Worm (Caenorhabditis elegans) whole organism, L4 larva: Measurements from ENCODE around the gene C05C10.7.

ENCODE experiments used
- R02D3.7 ChIP-seq: fragments of 150-350 bp; sonication (generic microtip); optimal IDR thresholded peaks from 3 replicates; lab custom pipeline; 2014; ENCODE audit warnings: missing biosample characterization, missing genetic modification characterization
- Y105C5A.15 ChIP-seq: fragments of 200-800 bp; sonication (Bioruptor generic); IDR thresholded peaks from 2 replicates; pipeline ENCODE4 v1.3.6; 2022; ENCODE audit warnings: missing genetic modification characterization, missing compliant biosample characterization
- Y75B8A.6 ChIP-seq: fragments of 200-800 bp; sonication (Bioruptor generic); IDR thresholded peaks from 2 replicates; pipeline ENCODE4 v1.3.6; 2022; ENCODE audit warnings: missing genetic modification reagents, missing genetic modification characterization, missing compliant biosample characterization
- ZK337.2 ChIP-seq: fragments of 200-800 bp; sonication (Bioruptor generic); IDR thresholded peaks from 2 replicates; pipeline ENCODE4 v1.3.6; 2022; ENCODE audit warnings: missing genetic modification reagents, missing genetic modification characterization, missing compliant biosample characterization
- ZK546.5 ChIP-seq, 2 experiments: sonication (generic microtip); optimal IDR thresholded peaks; 2 replicates each; lab custom pipeline; 2017; ENCODE audit warnings: missing biosample characterization in 2 of 2, missing genetic modification characterization in 2 of 2
- aly-2 ChIP-seq: sonication (generic microtip); optimal IDR thresholded peaks from 2 replicates; lab custom pipeline; 2018; ENCODE audit warnings: missing biosample characterization, missing genetic modification characterization
- ama-1 ChIP-seq: fragments of 150-350 bp; optimal IDR thresholded peaks from 2 replicates; lab custom pipeline; 2014; ENCODE audit warnings: inconsistent platforms, mixed read lengths
- ceh-28 ChIP-seq: fragments of 150-350 bp; optimal IDR thresholded peaks from 2 replicates; lab custom pipeline; 2014; ENCODE audit warnings: missing biosample characterization, missing genetic modification reagents, missing genetic modification characterization
- daf-12 ChIP-seq: fragments of 150-350 bp; optimal IDR thresholded peaks from 2 replicates; lab custom pipeline; 2014; ENCODE audit warnings: missing biosample characterization, missing genetic modification reagents, missing genetic modification characterization
- daf-16 ChIP-seq, 3 experiments: sonication (generic microtip); optimal IDR thresholded peaks; 2 replicates each; lab custom pipeline; 2016 to 2017; ENCODE audit warnings: missing genetic modification characterization in 3 of 3, missing genetic modification reagents in 3 of 3, mild to moderate bottlenecking in 2 of 3, missing compliant biosample characterization in 2 of 3, missing biosample characterization in 1 of 3, moderate library complexity in 1 of 3
- dmd-6 ChIP-seq: fragments of 200-800 bp; sonication (Bioruptor generic); IDR thresholded peaks from 2 replicates; pipeline ENCODE4 v1.3.6; 2022; ENCODE audit warnings: missing genetic modification reagents, missing genetic modification characterization, missing compliant biosample characterization
- dve-1 ChIP-seq: sonication (generic microtip); optimal IDR thresholded peaks from 2 replicates; lab custom pipeline; 2017; ENCODE audit warnings: antibody characterized with exemption, mild to moderate bottlenecking, missing genetic modification characterization, missing compliant biosample characterization; ENCODE audit not compliant: insufficient read depth
- fos-1 ChIP-seq: fragments of 150-350 bp; optimal IDR thresholded peaks from 2 replicates; lab custom pipeline; 2014; ENCODE audit warnings: missing biosample characterization, missing genetic modification characterization
- hif-1 ChIP-seq, 2 experiments: sonication (generic microtip); optimal IDR thresholded peaks; 2 replicates each; lab custom pipeline; 2016 to 2017; ENCODE audit warnings: missing compliant biosample characterization in 2 of 2, missing genetic modification characterization in 2 of 2, missing genetic modification reagents in 2 of 2, missing genotype in 2 of 2, mild to moderate bottlenecking in 1 of 2
- hlh-30 ChIP-seq: sonication (generic microtip); optimal IDR thresholded peaks from 2 replicates; lab custom pipeline; 2017; ENCODE audit warnings: antibody characterized with exemption, mild to moderate bottlenecking, missing genetic modification characterization, missing compliant biosample characterization; ENCODE audit not compliant: insufficient read depth
- jun-1 ChIP-seq: fragments of 150-350 bp; optimal IDR thresholded peaks from 2 replicates; lab custom pipeline; 2014; ENCODE audit warnings: missing biosample characterization, missing genetic modification reagents, missing genetic modification characterization
- lin-13 ChIP-seq: fragments of 150-350 bp; optimal IDR thresholded peaks from 2 replicates; lab custom pipeline; 2014; ENCODE audit warnings: missing biosample characterization, missing genetic modification reagents, missing genetic modification characterization
- lin-29 ChIP-seq: fragments of 200-800 bp; sonication (Bioruptor generic); IDR thresholded peaks from 2 replicates; pipeline ENCODE4 v1.3.6; 2022; ENCODE audit warnings: missing genetic modification reagents, missing genetic modification characterization, missing compliant biosample characterization
- lir-3 ChIP-seq: sonication (generic microtip); optimal IDR thresholded peaks from 2 replicates; lab custom pipeline; 2016; ENCODE audit warnings: mild to moderate bottlenecking, missing genetic modification characterization, missing compliant biosample characterization
- madf-5 ChIP-seq, 2 experiments: fragments of 200-800 bp; sonication (Bioruptor generic); IDR thresholded peaks; 2 replicates each; pipeline ENCODE4 v1.3.6; 2022; ENCODE audit warnings: missing compliant biosample characterization in 2 of 2, missing genetic modification characterization in 2 of 2
- madf-9 ChIP-seq: fragments of 200-800 bp; sonication (Bioruptor generic); conservative IDR thresholded peaks from 2 replicates; pipeline ENCODE4 v1.3.6; 2022; ENCODE audit warnings: missing genetic modification reagents, missing genetic modification characterization, missing compliant biosample characterization
- mdt-29 ChIP-seq: fragments of 200-800 bp; sonication (Bioruptor generic); IDR thresholded peaks from 2 replicates; pipeline ENCODE4 v1.3.6; 2022; ENCODE audit warnings: missing genetic modification reagents, missing genetic modification characterization, missing compliant biosample characterization
- mes-2 ChIP-seq: sonication (generic microtip); optimal IDR thresholded peaks from 2 replicates; lab custom pipeline; 2016; ENCODE audit warnings: missing genotype, mild to moderate bottlenecking, missing genetic modification characterization, missing compliant biosample characterization; ENCODE audit not compliant: poor library complexity, severe bottlenecking
- mxl-2 ChIP-seq: fragments of 200-800 bp; sonication (Bioruptor generic); conservative IDR thresholded peaks from 2 replicates; pipeline ENCODE4 v1.3.6; 2022; ENCODE audit warnings: missing genetic modification reagents, missing genetic modification characterization, missing compliant biosample characterization
- nhr-102 ChIP-seq: sonication (generic microtip); optimal IDR thresholded peaks from 2 replicates; lab custom pipeline; 2016; ENCODE audit warnings: mild to moderate bottlenecking, missing genetic modification characterization, moderate library complexity, missing compliant biosample characterization
- nhr-25 ChIP-seq: sonication (generic microtip); optimal IDR thresholded peaks from 2 replicates; lab custom pipeline; 2017; ENCODE audit warnings: missing genetic modification characterization, mild to moderate bottlenecking, missing compliant biosample characterization, antibody characterized with exemption, moderate library complexity, borderline replicate concordance; ENCODE audit not compliant: insufficient read depth
- nhr-28 ChIP-seq: fragments of 150-350 bp; optimal IDR thresholded peaks from 2 replicates; lab custom pipeline; 2014; ENCODE audit warnings: missing biosample characterization, missing genetic modification characterization
- nhr-77 ChIP-seq: fragments of 150-350 bp; optimal IDR thresholded peaks from 2 replicates; lab custom pipeline; 2014; ENCODE audit warnings: missing biosample characterization, missing genetic modification characterization
- pha-4 ChIP-seq, 2 experiments: fragments of 150-350 bp in 1 of 2; fragments of 200-800 bp in 1 of 2; sonication (Bioruptor generic) in 1 of 2; IDR thresholded peaks in 1 of 2; optimal IDR thresholded peaks in 1 of 2; 2 replicates each; pipeline versions ENCODE4 v1.3.6 to Lab custom; 2014 to 2022; ENCODE audit warnings: missing genetic modification characterization in 2 of 2, missing genetic modification reagents in 2 of 2, missing biosample characterization in 1 of 2, missing compliant biosample characterization in 1 of 2
- rbr-2 ChIP-seq: sonication (generic microtip); optimal IDR thresholded peaks from 2 replicates; lab custom pipeline; 2016; ENCODE audit warnings: missing genotype, missing genetic modification characterization, missing compliant biosample characterization
- sdz-12 ChIP-seq: fragments of 200-800 bp; sonication (Bioruptor generic); optimal IDR thresholded peaks from 2 replicates; lab custom pipeline; 2018; ENCODE audit warnings: mild to moderate bottlenecking, missing genetic modification characterization, missing compliant biosample characterization
- snpc-1.2 ChIP-seq: fragments of 200-800 bp; sonication (Bioruptor generic); IDR thresholded peaks from 2 replicates; pipeline ENCODE4 v1.3.6; 2022; ENCODE audit warnings: missing genetic modification reagents, missing genetic modification characterization, missing compliant biosample characterization
- spr-3 ChIP-seq: fragments of 200-800 bp; sonication (Bioruptor generic); optimal IDR thresholded peaks from 2 replicates; lab custom pipeline; 2018; ENCODE audit warnings: mild to moderate bottlenecking, missing genetic modification characterization, missing compliant biosample characterization
- unc-39 ChIP-seq: sonication (generic microtip); optimal IDR thresholded peaks from 2 replicates; lab custom pipeline; 2017; ENCODE audit warnings: missing biosample characterization, missing genetic modification characterization
- zip-2 ChIP-seq: fragments of 150-350 bp; optimal IDR thresholded peaks from 2 replicates; lab custom pipeline; 2014; ENCODE audit warnings: missing biosample characterization, missing genetic modification characterization
- ztf-11 ChIP-seq: fragments of 150-350 bp; optimal IDR thresholded peaks from 2 replicates; lab custom pipeline; 2014; ENCODE audit warnings: missing biosample characterization, missing genetic modification characterization

C05C10.7 gene

ce11 chrII:9917904-9918303 lies 20.9 kb downstream of the C05C10.7 start, which contains the start of gene C05C10.8:
Gene C05C10.8, minus strand, starts transcription at chrII:9918004.
- no peak for TF ChIP-seq madf-5 (GFP tag; IDR thresholded peaks at IDR 0.05; lab: Robert Waterston, UW)
- no peak for TF ChIP-seq dve-1 (tag; lab: Kevin White, UChicago)
- no peak for TF ChIP-seq ama-1 (lab: Kevin White, UChicago)
- TF ChIP-seq Y105C5A.15 = no peak
- TF ChIP-seq nhr-25 (tag; lab: Kevin White, UChicago) = no peak
- TF ChIP-seq hif-1 (tag; optimal IDR thresholded peaks at IDR 0.05; lab: Kevin White, UChicago) = no peak
- TF ChIP-seq Y75B8A.6 (GFP tag; lab: Robert Waterston, UW) = no peak
- no peak for TF ChIP-seq snpc-1.2 (GFP tag; lab: Robert Waterston, UW)
- TF ChIP-seq unc-39 = no peak
- no peak for TF ChIP-seq ZK337.2 (GFP tag; lab: Robert Waterston, UW)
- TF ChIP-seq mxl-2 = no peak
- TF ChIP-seq ZK546.5 (tag; optimal IDR thresholded peaks at IDR 0.05; lab: Kevin White, UChicago) = no peak
- no peak for TF ChIP-seq nhr-102 (tag; lab: Kevin White, UChicago)
- TF ChIP-seq fos-1 (tag; lab: Kevin White, UChicago) = no peak
- no peak for TF ChIP-seq aly-2 (tag; lab: Kevin White, UChicago)

ce11 chrII:9916177-9916576 lies 22.6 kb downstream of the C05C10.7 start, which contains the start of gene F26C11.4:
Gene F26C11.4, minus strand, starts transcription at chrII:9916277.
- TF ChIP-seq madf-9 (GFP tag; lab: Robert Waterston, UW) = no peak
- TF ChIP-seq pha-4 (GFP tag; IDR thresholded peaks at IDR 0.05; lab: Robert Waterston, UW) = no peak
- TF ChIP-seq pha-4 (tag; optimal IDR thresholded peaks at IDR 0.05; lab: Kevin White, UChicago) = no peak
- TF ChIP-seq lir-3 (tag; lab: Kevin White, UChicago) = no peak
- no peak for TF ChIP-seq daf-12 (tag; lab: Kevin White, UChicago)
- no peak for TF ChIP-seq hlh-30 (tag; lab: Kevin White, UChicago)
- TF ChIP-seq lin-29 (GFP tag; lab: Robert Waterston, UW) = no peak
- no peak for TF ChIP-seq snpc-1.2 (GFP tag; lab: Robert Waterston, UW)
- TF ChIP-seq R02D3.7 (tag; lab: Kevin White, UChicago) = no peak
- TF ChIP-seq spr-3 (GFP tag; lab: Kevin White, UChicago) = no peak
- TF ChIP-seq sdz-12 (GFP tag; lab: Kevin White, UChicago) = no peak
- TF ChIP-seq nhr-28 (tag; lab: Kevin White, UChicago) = no peak
- no peak for TF ChIP-seq nhr-77 (tag; lab: Kevin White, UChicago)
- no peak for TF ChIP-seq ceh-28 (tag; lab: Kevin White, UChicago)
- no peak for TF ChIP-seq lin-13 (GFP tag; lab: Kevin White, UChicago)
- TF ChIP-seq rbr-2 = no peak
- TF ChIP-seq mes-2 = no peak
- TF ChIP-seq dmd-6 (GFP tag; lab: Robert Waterston, UW) = no peak
- TF ChIP-seq ZK337.2 (GFP tag; lab: Robert Waterston, UW) = no peak
- no peak for TF ChIP-seq daf-16 (GFP tag; optimal IDR thresholded peaks at IDR 0.05; lab: Kevin White, UChicago)
- no peak for TF ChIP-seq daf-16 (tag; optimal IDR thresholded peaks at IDR 0.05; lab: Kevin White, UChicago)
- TF ChIP-seq mdt-29 (GFP tag; lab: Robert Waterston, UW) = no peak

- TF ChIP-seq zip-2 (tag; lab: Kevin White, UChicago) (no peak), daf-16 (GFP tag; optimal IDR thresholded peaks at IDR 0.05; lab: Kevin White, UChicago) (no peak), daf-16 (tag; optimal IDR thresholded peaks at IDR 0.05; lab: Kevin White, UChicago) (no peak), R02D3.7 (tag; lab: Kevin White, UChicago) (no peak), nhr-28 (tag; lab: Kevin White, UChicago) (no peak), ztf-11 (tag; lab: Kevin White, UChicago) (no peak), jun-1 (no peak)
Observed at ce11 chrII:9914999-9915398, 23.8 kb downstream of the C05C10.7 start, which contains the start of gene F26C11.3. Gene F26C11.3, minus strand, starts transcription at chrII:9915099.
